Worm (Caenorhabditis elegans) whole organism, L3 larva: ENCODE measurements around the gene ugt-65.
"Not testable (repeated sequence)": the region's sequence is repeated elsewhere in the genome, so short reads cannot be mapped to it uniquely, and the experiment has no call there.

Source experiments
- fkh-10 ChIP-seq: sonication (generic microtip); optimal IDR thresholded peaks from 2 replicates; lab custom pipeline; 2017; ENCODE audit warnings: missing biosample characterization, missing genetic modification reagents, missing genetic modification characterization
- jun-1 ChIP-seq: fragments of 150-350 bp; optimal IDR thresholded peaks from 2 replicates; lab custom pipeline; 2014; ENCODE audit warnings: missing biosample characterization, missing genetic modification reagents, missing genetic modification characterization
- skn-1 ChIP-seq: fragments of 150-350 bp; optimal IDR thresholded peaks from 2 replicates; lab custom pipeline; 2014; ENCODE audit warnings: missing biosample characterization, missing genetic modification characterization

Gene ugt-65

ce11 chrIV:12478711-12479110, 58.2 kb downstream of the ugt-65 start, which contains the start of gene igdb-1:
igdb-1 (plus strand) TSS chrIV:12479011.
- TF ChIP-seq jun-1 (tag; lab: Kevin White, UChicago); skn-1; fkh-10 (GFP tag; lab: Kevin White, UChicago): not testable (repeated sequence)
